Worm (Caenorhabditis elegans): Measurements from ENCODE around the gene T06E8.8.

ce11 chrV:10065679-10066078 is 22.1 kb downstream of the T06E8.8 start:
- TF ChIP-seq lin-13 (tag; optimal IDR thresholded peaks at IDR 0.05) (no peak), unc-62 (GFP tag; optimal IDR thresholded peaks at IDR 0.05) (no peak), lsy-2 (tag; optimal IDR thresholded peaks at IDR 0.05) (no peak), nhr-28 (tag; optimal IDR thresholded peaks at IDR 0.05) (no peak), nhr-76 (tag; optimal IDR thresholded peaks at IDR 0.05) (no peak), zip-8 (tag; optimal IDR thresholded peaks at IDR 0.05) (no peak), blmp-1 (tag; optimal IDR thresholded peaks at IDR 0.05) (no peak), hlh-1 (tag; optimal IDR thresholded peaks at IDR 0.05) (no peak), ces-1 (GFP tag; optimal IDR thresholded peaks at IDR 0.05) (no peak), mab-5 (tag; optimal IDR thresholded peaks at IDR 0.05) (no peak), bed-3 (GFP tag; optimal IDR thresholded peaks at IDR 0.05) (no peak), ztf-11 (tag; optimal IDR thresholded peaks at IDR 0.05) (no peak), sptf-1 (tag; optimal IDR thresholded peaks at IDR 0.05) (no peak)

Data from whole organism, mixed stage, embryonic.